Worm (Caenorhabditis elegans) whole organism, L1 larva: ENCODE measurements around the gene cyn-12.
A peak's percentile ranks its signal among the peaks of the same experiment; 100 is the strongest.

ENCODE experiments used
- C04F5.9 ChIP-seq: sonication (generic microtip); optimal IDR thresholded peaks from 2 replicates; lab custom pipeline; 2016; ENCODE audit warnings: missing genetic modification characterization, missing compliant biosample characterization
- C16A3.4 ChIP-seq: fragments of 150-350 bp; optimal IDR thresholded peaks from 2 replicates; lab custom pipeline; 2014; ENCODE audit warnings: missing biosample characterization, missing genetic modification characterization
- C34B4.2 ChIP-seq: sonication (generic microtip); optimal IDR thresholded peaks from 2 replicates; lab custom pipeline; 2017; ENCODE audit warnings: mild to moderate bottlenecking, missing genetic modification characterization, missing compliant biosample characterization
- F16B12.6 ChIP-seq: fragments of 150-350 bp; optimal IDR thresholded peaks from 2 replicates; lab custom pipeline; 2014; ENCODE audit warnings: missing biosample characterization, missing genetic modification characterization
- aly-2 ChIP-seq: fragments of 150-350 bp; optimal IDR thresholded peaks from 2 replicates; lab custom pipeline; 2014; ENCODE audit warnings: missing biosample characterization, missing genetic modification characterization
- ama-1 ChIP-seq: fragments of 150-350 bp; optimal IDR thresholded peaks from 2 replicates; lab custom pipeline; 2014
- blmp-1 ChIP-seq: fragments of 150-350 bp; optimal IDR thresholded peaks from 2 replicates; lab custom pipeline; 2014; ENCODE audit warnings: missing biosample characterization, missing genetic modification characterization
- ceh-63 ChIP-seq: fragments of 200-800 bp; sonication (Bioruptor generic); optimal IDR thresholded peaks from 2 replicates; lab custom pipeline; 2018; ENCODE audit warnings: mild to moderate bottlenecking, missing genetic modification characterization, missing compliant biosample characterization
- ceh-82 ChIP-seq, 3 experiments: fragments of 150-350 bp in 1 of 3; sonication (generic microtip) in 2 of 3; optimal IDR thresholded peaks; 2 replicates each; lab custom pipeline; 2014 to 2017; ENCODE audit warnings: missing biosample characterization in 3 of 3, missing genetic modification characterization in 3 of 3
- dpl-1 ChIP-seq, 3 experiments: fragments of 150-350 bp in 2 of 3; sonication (generic microtip) in 1 of 3; optimal IDR thresholded peaks; 2 replicates each; lab custom pipeline; 2014 to 2017; ENCODE audit warnings: missing biosample characterization in 3 of 3, missing genetic modification characterization in 3 of 3, missing genetic modification reagents in 3 of 3
- efl-1 ChIP-seq, 4 experiments: fragments of 150-350 bp; optimal IDR thresholded peaks in 3 of 4; peaks in 1 of 4; 1 replicate in 1 of 4; 2 replicates in 3 of 4; lab custom pipeline; 2014; ENCODE audit warnings: missing biosample characterization in 2 of 4, missing genetic modification characterization in 2 of 4, missing genetic modification reagents in 2 of 4
- egl-13 ChIP-seq: sonication (generic microtip); optimal IDR thresholded peaks from 2 replicates; lab custom pipeline; 2016; ENCODE audit warnings: missing genotype, missing genetic modification reagents, missing genetic modification characterization, missing compliant biosample characterization
- fkh-10 ChIP-seq: sonication (generic microtip); optimal IDR thresholded peaks from 2 replicates; lab custom pipeline; 2017; ENCODE audit warnings: missing biosample characterization, missing genetic modification reagents, missing genetic modification characterization
- fkh-8 ChIP-seq: sonication (generic microtip); optimal IDR thresholded peaks from 2 replicates; lab custom pipeline; 2016; ENCODE audit warnings: mild to moderate bottlenecking, missing genetic modification characterization, missing compliant biosample characterization
- hlh-4 ChIP-seq: sonication (generic microtip); optimal IDR thresholded peaks from 2 replicates; lab custom pipeline; 2016; ENCODE audit warnings: mild to moderate bottlenecking, missing genetic modification characterization, missing compliant biosample characterization
- hpl-2 ChIP-seq: fragments of 150-350 bp; optimal IDR thresholded peaks from 2 replicates; lab custom pipeline; 2014; ENCODE audit warnings: missing biosample characterization, missing genetic modification reagents, missing genetic modification characterization
- irx-1 ChIP-seq: sonication (generic microtip); optimal IDR thresholded peaks from 2 replicates; lab custom pipeline; 2016; ENCODE audit warnings: missing genetic modification characterization, missing compliant biosample characterization
- isw-1 ChIP-seq: fragments of 200-800 bp; sonication (Bioruptor generic); IDR thresholded peaks from 2 replicates; pipeline ENCODE4 v1.3.6; 2022; ENCODE audit warnings: missing genetic modification characterization, missing compliant biosample characterization
- jun-1 ChIP-seq: fragments of 150-350 bp; optimal IDR thresholded peaks from 2 replicates; lab custom pipeline; 2014; ENCODE audit warnings: missing biosample characterization, missing genetic modification reagents, missing genetic modification characterization
- lin-13 ChIP-seq: fragments of 150-350 bp; optimal IDR thresholded peaks from 2 replicates; lab custom pipeline; 2014; ENCODE audit warnings: missing biosample characterization, missing genetic modification reagents, missing genetic modification characterization
- lin-14 ChIP-seq: fragments of 200-800 bp; sonication (Bioruptor generic); optimal IDR thresholded peaks from 2 replicates; lab custom pipeline; 2018; ENCODE audit warnings: mild to moderate bottlenecking, missing genetic modification characterization, moderate library complexity, missing compliant biosample characterization
- lin-15B ChIP-seq: fragments of 150-350 bp; sonication (generic microtip); optimal IDR thresholded peaks from 3 replicates; lab custom pipeline; 2014; ENCODE audit warnings: missing biosample characterization, missing genetic modification characterization
- lin-35 ChIP-seq, 2 experiments: fragments of 150-350 bp; optimal IDR thresholded peaks; 2 replicates each; lab custom pipeline; 2014; ENCODE audit warnings: missing biosample characterization in 2 of 2, missing genetic modification characterization in 2 of 2, missing genetic modification reagents in 2 of 2
- lsy-2 ChIP-seq, 2 experiments: fragments of 150-350 bp; optimal IDR thresholded peaks; 2 replicates each; lab custom pipeline; 2014; ENCODE audit warnings: missing biosample characterization in 2 of 2, missing genetic modification characterization in 2 of 2
- mdl-1 ChIP-seq, 2 experiments: fragments of 150-350 bp; optimal IDR thresholded peaks; 2 replicates each; lab custom pipeline; 2014 to 2017; ENCODE audit warnings: missing biosample characterization in 2 of 2, missing genetic modification characterization in 2 of 2, inconsistent platforms in 1 of 2
- mep-1 ChIP-seq: fragments of 150-350 bp; optimal IDR thresholded peaks from 2 replicates; lab custom pipeline; 2014; ENCODE audit warnings: missing biosample characterization, missing genetic modification characterization
- nhr-11 ChIP-seq: fragments of 150-350 bp; optimal IDR thresholded peaks from 2 replicates; lab custom pipeline; 2014; ENCODE audit warnings: missing biosample characterization, missing genetic modification characterization
- nhr-20 ChIP-seq: sonication (generic microtip); optimal IDR thresholded peaks from 2 replicates; lab custom pipeline; 2016; ENCODE audit warnings: mild to moderate bottlenecking, missing genetic modification characterization, missing compliant biosample characterization
- nhr-237 ChIP-seq: fragments of 150-350 bp; optimal IDR thresholded peaks from 2 replicates; lab custom pipeline; 2014; ENCODE audit warnings: missing biosample characterization, missing genetic modification characterization
- nhr-47 ChIP-seq: sonication (generic microtip); optimal IDR thresholded peaks from 2 replicates; lab custom pipeline; 2016; ENCODE audit warnings: mild to moderate bottlenecking, missing genetic modification characterization, moderate library complexity, missing compliant biosample characterization
- nhr-71 ChIP-seq: sonication (generic microtip); optimal IDR thresholded peaks from 2 replicates; lab custom pipeline; 2016; ENCODE audit warnings: mild to moderate bottlenecking, missing genetic modification characterization, moderate library complexity, missing compliant biosample characterization
- nhr-77 ChIP-seq: fragments of 150-350 bp; optimal IDR thresholded peaks from 2 replicates; lab custom pipeline; 2014; ENCODE audit warnings: missing biosample characterization, missing genetic modification characterization
- nhr-85 ChIP-seq: sonication (generic microtip); peaks from one replicate; lab custom pipeline; 2016; ENCODE audit warnings: missing genetic modification characterization, inconsistent platforms, missing compliant biosample characterization
- nhr-90 ChIP-seq: sonication (generic microtip); optimal IDR thresholded peaks from 2 replicates; lab custom pipeline; 2016; ENCODE audit warnings: mild to moderate bottlenecking, missing genetic modification characterization, missing compliant biosample characterization; ENCODE audit not compliant: poor library complexity
- pag-3 ChIP-seq: sonication (generic microtip); optimal IDR thresholded peaks from 2 replicates; lab custom pipeline; 2017; ENCODE audit warnings: missing genetic modification characterization, mild to moderate bottlenecking, missing compliant biosample characterization, antibody characterized with exemption, borderline replicate concordance; ENCODE audit not compliant: insufficient read depth
- rnt-1 ChIP-seq: sonication (generic microtip); optimal IDR thresholded peaks from 2 replicates; lab custom pipeline; 2016; ENCODE audit warnings: mild to moderate bottlenecking, missing genetic modification characterization, moderate library complexity, missing compliant biosample characterization
- skn-1 ChIP-seq: fragments of 150-350 bp; optimal IDR thresholded peaks from 2 replicates; lab custom pipeline; 2014; ENCODE audit warnings: missing biosample characterization, missing genetic modification characterization
- snpc-4 ChIP-seq: fragments of 150-350 bp; optimal IDR thresholded peaks from 2 replicates; lab custom pipeline; 2014; ENCODE audit warnings: missing biosample characterization, missing genetic modification characterization
- snu-23 ChIP-seq: sonication (generic microtip); optimal IDR thresholded peaks from 2 replicates; lab custom pipeline; 2016; ENCODE audit warnings: missing genetic modification characterization, missing compliant biosample characterization
- sptf-1 ChIP-seq: fragments of 150-350 bp; optimal IDR thresholded peaks from 2 replicates; lab custom pipeline; 2014; ENCODE audit warnings: missing biosample characterization, missing genetic modification characterization
- unc-130 ChIP-seq: fragments of 150-350 bp; optimal IDR thresholded peaks from 2 replicates; lab custom pipeline; 2017; ENCODE audit warnings: missing biosample characterization, missing genetic modification characterization, inconsistent platforms
- unc-62 ChIP-seq: fragments of 150-350 bp; optimal IDR thresholded peaks from 2 replicates; lab custom pipeline; 2014; ENCODE audit warnings: missing biosample characterization, missing genetic modification reagents, missing genetic modification characterization
- unc-98 ChIP-seq: fragments of 200-800 bp; sonication (Bioruptor generic); IDR thresholded peaks from 2 replicates; pipeline ENCODE4 v1.3.6; 2022; ENCODE audit warnings: missing genetic modification characterization, missing compliant biosample characterization
- vab-15 ChIP-seq: sonication (generic microtip); optimal IDR thresholded peaks from 2 replicates; lab custom pipeline; 2017; ENCODE audit warnings: missing genotype, mild to moderate bottlenecking, missing genetic modification characterization, missing compliant biosample characterization
- xbp-1 ChIP-seq: sonication (generic microtip); optimal IDR thresholded peaks from 2 replicates; lab custom pipeline; 2016; ENCODE audit warnings: missing genetic modification characterization, missing compliant biosample characterization
- zip-4 ChIP-seq: fragments of 200-800 bp; sonication (Bioruptor generic); optimal IDR thresholded peaks from 2 replicates; lab custom pipeline; 2018; ENCODE audit warnings: mild to moderate bottlenecking, missing genetic modification characterization, moderate library complexity, missing compliant biosample characterization
- ztf-11 ChIP-seq, 2 experiments: sonication (generic microtip); optimal IDR thresholded peaks; 2 replicates each; lab custom pipeline; 2016 to 2017; ENCODE audit warnings: missing genetic modification characterization in 2 of 2, missing biosample characterization in 1 of 2, missing compliant biosample characterization in 1 of 2
- ztf-4 ChIP-seq: fragments of 150-350 bp; optimal IDR thresholded peaks from 2 replicates; lab custom pipeline; 2014; ENCODE audit warnings: missing biosample characterization, missing genetic modification characterization

cyn-12 gene

DNA sequence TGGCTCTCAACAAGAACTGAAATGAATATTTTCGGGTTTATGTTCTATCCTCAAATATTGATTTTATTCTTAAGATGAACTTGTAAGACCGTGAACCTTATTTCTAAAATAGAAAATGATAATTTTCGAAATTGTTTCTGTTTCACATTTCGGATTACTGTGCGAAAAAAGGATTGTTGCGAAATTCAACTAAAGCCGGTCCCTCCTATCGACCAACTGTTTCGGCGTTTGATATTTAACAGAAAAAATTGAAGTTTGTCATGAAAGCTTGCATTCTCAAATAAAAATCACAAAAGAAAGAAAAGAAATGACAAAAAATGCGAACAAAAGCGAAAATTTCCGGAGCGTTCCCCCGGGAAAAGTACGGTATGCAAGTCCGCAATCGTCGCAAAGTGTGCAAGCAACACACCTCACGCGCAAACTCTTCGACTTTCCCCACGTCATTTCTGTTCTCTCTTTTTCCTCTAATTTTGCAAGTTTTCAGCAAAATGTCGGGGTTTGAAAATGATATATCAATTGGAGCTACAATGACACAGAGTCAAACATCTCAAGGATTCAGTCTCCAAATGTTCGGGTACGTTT lies 16.1 kb upstream of the cyn-12 start, which contains the start of gene C34D4.4:
C34D4.4 (plus strand) TSS at position 342 of the 582 bp plus-strand sequence.
- TF ChIP-seq nhr-71 (tag; lab: Kevin White, UChicago) (peak; percentile 36), unc-98 (GFP tag; lab: Robert Waterston, UW) (no peak), F16B12.6 (tag; lab: Kevin White, UChicago) (peak; percentile 92), ceh-82 (tag; optimal IDR thresholded peaks at IDR 0.05; lab: Kevin White, UChicago) (peak in 2 of 3 experiments; percentile 3 to 48), hpl-2 (GFP tag; lab: Kevin White, UChicago) (no peak), mep-1 (tag; lab: Kevin White, UChicago) (peak; percentile 20), lin-15B (tag; lab: Kevin White, UChicago) (peak; percentile 35), C34B4.2 (tag; lab: Kevin White, UChicago) (no peak), lin-13 (peak; percentile 15), nhr-20 (tag; lab: Kevin White, UChicago) (peak; percentile 14), skn-1 (tag; lab: Kevin White, UChicago) (peak; percentile 39), unc-130 (tag; lab: Kevin White, UChicago) (peak; percentile 22), C04F5.9 (tag; lab: Kevin White, UChicago) (no peak), unc-62 (no peak), snu-23 (GFP tag; lab: Kevin White, UChicago) (peak; percentile 47), dpl-1 (GFP tag; optimal IDR thresholded peaks at IDR 0.05; lab: Kevin White, UChicago) (peak; percentile 32 to 60 (median 58)), xbp-1 (peak; percentile 9), nhr-47 (tag; lab: Kevin White, UChicago) (peak; percentile 45), nhr-85 (no peak), lsy-2 (tag; optimal IDR thresholded peaks at IDR 0.05; lab: Kevin White, UChicago) (peak; percentile 90 to 98), zip-4 (GFP tag; lab: Kevin White, UChicago) (peak; percentile 61), blmp-1 (peak; percentile 65), lin-14 (peak; percentile 53), aly-2 (tag; lab: Kevin White, UChicago) (no peak), snpc-4 (peak; percentile 3), C16A3.4 (tag; lab: Kevin White, UChicago) (no peak), efl-1 (optimal IDR thresholded peaks at IDR 0.05; lab: Kevin White, UChicago) (peak; percentile 61 to 64), efl-1 (GFP tag; optimal IDR thresholded peaks at IDR 0.05 in 1 of 2; lab: Kevin White, UChicago) (peak; percentile 61 to 95), jun-1 (tag; lab: Kevin White, UChicago) (no peak), irx-1 (tag; lab: Kevin White, UChicago) (no peak), isw-1 (peak; percentile 17; the same call in 1 of the 2 replicates), ama-1 (no peak), lin-35 (GFP tag; optimal IDR thresholded peaks at IDR 0.05; lab: Kevin White, UChicago) (peak; percentile 57 to 72), ceh-63 (no peak), nhr-237 (tag; lab: Kevin White, UChicago) (no peak), egl-13 (no peak), ztf-4 (tag; lab: Kevin White, UChicago) (no peak), pag-3 (tag; lab: Kevin White, UChicago) (no peak), fkh-8 (peak; percentile 31), sptf-1 (tag; lab: Kevin White, UChicago) (no peak), rnt-1 (tag; lab: Kevin White, UChicago) (peak; percentile 19)

DNA sequence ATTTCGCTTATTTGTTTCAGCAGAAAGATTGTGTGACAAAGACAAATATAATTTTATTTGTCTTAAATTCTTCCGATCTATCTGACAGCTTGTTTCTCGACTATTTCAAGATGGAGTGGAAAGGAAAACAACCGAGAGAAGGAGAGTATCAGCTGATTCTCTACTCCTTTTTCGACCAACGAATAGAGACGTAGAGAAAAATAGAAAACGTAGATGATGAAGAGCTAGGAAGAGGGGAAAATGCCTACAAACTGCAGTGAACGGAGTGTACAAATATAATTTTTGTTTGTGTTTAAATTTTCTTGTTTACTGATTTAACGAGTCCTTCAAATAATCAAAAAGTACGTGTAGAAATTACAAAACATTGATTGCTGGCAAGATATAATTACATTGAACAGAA lies 14.7 kb upstream of the cyn-12 start:
- TF ChIP-seq vab-15 (no peak), nhr-77 (tag; lab: Kevin White, UChicago) (no peak), F16B12.6 (tag; lab: Kevin White, UChicago) (peak; percentile 47), nhr-11 (tag; lab: Kevin White, UChicago) (no peak), ceh-82 (tag; optimal IDR thresholded peaks at IDR 0.05; lab: Kevin White, UChicago) (peak in 1 of 3 experiments; percentile 3), dpl-1 (GFP tag; optimal IDR thresholded peaks at IDR 0.05; lab: Kevin White, UChicago) (peak in 1 of 3 experiments; percentile 29), ztf-11 (tag; optimal IDR thresholded peaks at IDR 0.05; lab: Kevin White, UChicago) (no peak), mdl-1 (tag; optimal IDR thresholded peaks at IDR 0.05; lab: Kevin White, UChicago) (no peak), nhr-90 (tag; lab: Kevin White, UChicago) (no peak), fkh-10 (GFP tag; lab: Kevin White, UChicago) (no peak), hlh-4 (tag; lab: Kevin White, UChicago) (no peak), snu-23 (GFP tag; lab: Kevin White, UChicago) (peak; percentile 14), efl-1 (optimal IDR thresholded peaks at IDR 0.05; lab: Kevin White, UChicago) (peak; percentile 10 to 14), efl-1 (GFP tag; optimal IDR thresholded peaks at IDR 0.05 in 1 of 2; lab: Kevin White, UChicago) (peak in 1 of 2 experiments; percentile 89), lsy-2 (tag; optimal IDR thresholded peaks at IDR 0.05; lab: Kevin White, UChicago) (peak in 1 of 2 experiments; percentile 69), C16A3.4 (tag; lab: Kevin White, UChicago) (no peak), isw-1 (no peak), unc-130 (tag; lab: Kevin White, UChicago) (no peak), lin-35 (GFP tag; optimal IDR thresholded peaks at IDR 0.05; lab: Kevin White, UChicago) (peak in 1 of 2 experiments; percentile 36), nhr-85 (peak; percentile 20), unc-98 (GFP tag; lab: Robert Waterston, UW) (no peak), rnt-1 (tag; lab: Kevin White, UChicago) (peak; percentile 12), lin-14 (peak; percentile 53)
